Worm (Caenorhabditis elegans): ENCODE data around the gene idpp-4.
A peak's percentile ranks its signal among the peaks of the same experiment; 100 is the strongest.

Gene idpp-4

DNA sequence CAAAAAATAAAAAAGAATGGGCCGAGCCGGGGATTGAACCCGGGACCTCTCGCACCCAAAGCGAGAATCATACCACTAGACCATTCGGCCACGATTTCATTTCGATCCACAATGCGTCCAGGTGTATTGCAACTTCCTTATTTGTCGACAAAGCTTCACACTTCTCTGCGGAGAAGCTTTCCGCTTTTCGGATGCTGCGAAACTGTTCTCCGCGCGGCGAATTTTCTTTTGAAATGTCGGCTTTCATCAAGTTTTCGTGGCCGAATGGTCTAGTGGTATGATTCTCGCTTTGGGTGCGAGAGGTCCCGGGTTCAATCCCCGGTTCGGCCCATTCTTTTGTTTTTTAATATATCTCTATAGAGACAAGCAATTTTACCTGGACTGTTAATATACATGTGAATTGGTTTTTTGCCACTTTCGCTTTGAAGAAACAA lies 19.1 kb upstream of the idpp-4 start:
- 0 out of 2 replicates have a peak, but pooled peaks have one; percentile 37 for TF ChIP-seq tbx-11 (GFP tag; IDR thresholded peaks at IDR 0.05)

DNA sequence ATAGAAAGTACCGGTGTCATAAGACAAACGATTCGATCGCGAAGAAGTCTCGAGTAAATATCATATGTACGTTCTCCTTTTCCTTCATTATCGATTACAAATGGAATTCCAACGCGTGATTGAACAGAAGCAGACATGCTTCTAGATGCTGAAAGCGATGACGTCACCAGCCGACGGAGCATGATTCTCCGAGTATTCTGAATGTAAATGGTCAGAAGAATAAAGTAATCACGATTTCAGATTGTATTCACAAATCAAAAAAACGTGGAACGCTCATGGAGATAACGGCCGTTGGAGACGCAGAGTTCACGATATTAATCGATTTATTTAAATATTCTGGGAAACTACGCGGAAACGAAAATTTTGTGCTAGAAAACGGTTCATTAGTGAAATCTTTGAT lies 18.6 kb upstream of the idpp-4 start, which contains the start of gene clpp-1:
clpp-1 (minus strand) TSS at position 197 of the 400 bp plus-strand sequence.
- no peak for TF ChIP-seq ets-7 (tag; optimal IDR thresholded peaks at IDR 0.05)

DNA sequence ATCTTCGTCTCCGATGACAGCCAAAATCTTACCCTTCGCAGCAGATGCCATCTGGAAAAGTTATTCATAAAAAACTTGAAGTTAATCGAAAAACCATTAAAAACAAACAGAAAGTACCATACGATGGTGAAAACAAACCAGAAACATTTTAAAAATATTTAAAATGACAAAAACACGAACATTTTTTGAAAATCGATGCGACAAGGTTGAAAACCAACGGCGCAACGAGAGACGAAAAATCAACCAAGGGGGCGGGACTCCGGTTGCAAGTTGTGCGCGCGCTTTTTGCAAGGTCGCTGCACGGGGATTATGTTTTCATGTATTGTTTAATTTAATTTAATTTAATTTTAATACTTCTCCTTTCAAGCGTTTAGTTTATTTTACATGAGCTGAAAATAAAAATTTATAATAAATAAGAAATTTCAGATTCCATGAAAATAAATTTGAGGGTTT lies 17.6 kb upstream of the idpp-4 start, which contains the start of gene vha-9:
vha-9 (minus strand) TSS at position 51 of the 453 bp plus-strand sequence.
- TF ChIP-seq ceh-36 (tag; optimal IDR thresholded peaks at IDR 0.05) (peak; percentile 67), ama-1 (optimal IDR thresholded peaks at IDR 0.05) (no peak), hnd-1 (tag; optimal IDR thresholded peaks at IDR 0.05) (no peak), scrt-1 (GFP tag; IDR thresholded peaks at IDR 0.05) (peak; percentile 29; the same call in 1 of the 2 replicates), tra-4 (tag; optimal IDR thresholded peaks at IDR 0.05) (no peak), hmg-4 (GFP tag; optimal IDR thresholded peaks at IDR 0.05) (peak; percentile 43), F13C5.2 (tag; optimal IDR thresholded peaks at IDR 0.05) (peak; percentile 36)

DNA sequence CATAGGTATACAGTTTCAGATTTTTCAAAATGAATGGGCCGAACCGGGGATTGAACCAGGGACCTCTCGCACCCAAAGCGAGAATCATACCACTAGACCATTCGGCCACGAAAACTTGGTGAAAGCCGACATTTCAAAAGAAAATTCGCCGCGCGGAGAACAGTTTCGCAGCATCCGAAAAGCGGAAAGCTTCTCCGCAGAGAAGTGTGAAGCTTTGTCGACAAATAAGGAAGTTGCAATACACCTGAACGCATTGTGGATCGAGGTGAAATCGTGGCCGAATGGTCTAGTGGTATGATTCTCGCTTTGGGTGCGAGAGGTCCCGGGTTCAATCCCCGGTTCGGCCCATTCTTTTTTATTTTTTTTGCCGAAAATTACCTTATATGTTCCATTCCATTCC lies 16.5 kb upstream of the idpp-4 start:
- 0 out of 2 replicates have a peak, but pooled peaks have one; percentile 56 for TF ChIP-seq scrt-1 (GFP tag; IDR thresholded peaks at IDR 0.05)

DNA sequence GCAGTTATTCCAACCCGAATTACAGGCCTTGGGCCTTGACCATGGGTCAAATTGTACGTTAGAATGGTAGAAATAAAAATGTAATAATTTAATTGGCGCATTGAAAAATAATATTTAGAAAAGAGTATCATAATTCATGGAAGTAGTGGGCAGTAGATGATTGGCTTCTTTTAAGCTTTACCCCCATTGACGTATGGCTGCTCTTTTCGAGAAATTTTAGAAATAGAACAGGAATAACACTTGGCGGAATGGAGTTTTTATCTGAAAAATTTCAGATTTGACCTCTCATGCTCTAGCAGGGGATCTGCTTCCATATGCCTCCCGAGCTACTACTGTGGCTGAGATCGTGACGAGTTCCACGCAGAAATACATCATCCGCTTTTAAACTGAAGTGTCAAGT lies 12.5 kb upstream of the idpp-4 start, which contains the start of gene gcy-4:
gcy-4 (minus strand) TSS at position 101 of the 400 bp plus-strand sequence.
- no peak for TF ChIP-seq scrt-1 (GFP tag; IDR thresholded peaks at IDR 0.05)
- no peak for TF ChIP-seq tra-4 (tag; optimal IDR thresholded peaks at IDR 0.05)
- TF ChIP-seq hmg-4 (GFP tag; optimal IDR thresholded peaks at IDR 0.05): no peak
- no peak for TF ChIP-seq tbx-37 (GFP tag; conservative IDR thresholded peaks at IDR 0.05)
- no peak for TF ChIP-seq ets-7 (tag; optimal IDR thresholded peaks at IDR 0.05)
- TF ChIP-seq sea-1 (GFP tag; conservative IDR thresholded peaks at IDR 0.05): no peak
- no peak for TF ChIP-seq hmbx-1 (tag; optimal IDR thresholded peaks at IDR 0.05)
- no peak for TF ChIP-seq B0310.2 (tag; optimal IDR thresholded peaks at IDR 0.05)
- no peak for TF ChIP-seq pes-1 (GFP tag; IDR thresholded peaks at IDR 0.05)
- TF ChIP-seq ceh-13 (GFP tag; optimal IDR thresholded peaks at IDR 0.05): no peak
- TF ChIP-seq tbx-11 (GFP tag; IDR thresholded peaks at IDR 0.05): no peak
- TF ChIP-seq ceh-36 (tag; optimal IDR thresholded peaks at IDR 0.05): no peak
- TF ChIP-seq F13C5.2 (tag; optimal IDR thresholded peaks at IDR 0.05): no peak
- TF ChIP-seq ama-1 (optimal IDR thresholded peaks at IDR 0.05): no peak
- TF ChIP-seq hnd-1 (tag; optimal IDR thresholded peaks at IDR 0.05): no peak
- TF ChIP-seq aly-1 (tag; optimal IDR thresholded peaks at IDR 0.05): no peak

DNA sequence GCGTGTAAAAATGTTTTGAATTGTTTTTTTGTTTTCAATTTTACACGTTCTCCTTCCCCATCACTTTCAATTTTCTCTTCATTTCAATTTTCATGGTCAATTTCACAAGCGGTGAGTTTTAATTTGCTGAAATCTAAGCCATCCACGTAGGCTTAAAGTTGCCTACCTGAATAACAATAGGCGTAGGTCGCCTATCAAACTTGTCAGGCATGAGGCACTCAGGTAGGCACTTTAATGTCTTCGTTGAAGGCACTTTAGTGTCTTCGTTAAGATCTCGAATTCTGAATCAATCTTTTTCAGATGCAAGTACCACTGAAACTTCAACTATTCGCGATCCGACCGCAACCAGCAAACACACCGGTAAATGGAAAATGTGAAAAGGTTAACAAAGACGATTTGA lies 11.9 kb upstream of the idpp-4 start, which contains the start of gene ZK970.8:
ZK970.8 (plus strand) TSS at position 301 of the 400 bp plus-strand sequence.
- no peak for TF ChIP-seq hnd-1 (tag; optimal IDR thresholded peaks at IDR 0.05)
- TF ChIP-seq flt-1 (GFP tag; IDR thresholded peaks at IDR 0.05): no peak
- no peak for TF ChIP-seq hmg-4 (GFP tag; optimal IDR thresholded peaks at IDR 0.05)
- no peak for TF ChIP-seq ceh-13 (GFP tag; optimal IDR thresholded peaks at IDR 0.05)
- no peak for TF ChIP-seq ama-1 (optimal IDR thresholded peaks at IDR 0.05)
- TF ChIP-seq hmbx-1 (tag; optimal IDR thresholded peaks at IDR 0.05): no peak
- no peak for TF ChIP-seq ceh-36 (tag; optimal IDR thresholded peaks at IDR 0.05)
- no peak for TF ChIP-seq tra-4 (tag; optimal IDR thresholded peaks at IDR 0.05)
- no peak for TF ChIP-seq tbx-11 (GFP tag; IDR thresholded peaks at IDR 0.05)
- TF ChIP-seq pes-1 (GFP tag; IDR thresholded peaks at IDR 0.05): no peak
- no peak for TF ChIP-seq ets-7 (tag; optimal IDR thresholded peaks at IDR 0.05)

DNA sequence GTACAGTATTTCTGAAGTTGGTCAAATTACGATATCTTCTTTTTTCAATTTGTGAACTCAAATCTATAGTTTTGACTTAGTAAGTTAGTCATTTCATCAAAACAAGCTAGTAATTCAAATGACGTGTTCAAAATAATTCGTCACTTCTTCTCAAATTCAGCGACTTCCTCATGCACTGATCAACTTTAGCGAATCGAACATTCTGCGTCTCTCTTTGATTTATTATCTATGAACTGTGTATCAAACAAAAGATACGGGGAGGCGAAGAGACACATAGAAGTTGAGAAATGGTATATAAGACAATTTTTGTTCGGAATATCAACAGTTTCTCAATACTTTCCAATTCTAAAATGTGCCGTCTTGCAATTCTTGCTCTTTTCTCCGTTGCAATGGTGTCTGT lies 9.3 kb upstream of the idpp-4 start, which contains the start of gene srlf-34:
srlf-34 (plus strand) TSS at position 321 of the 400 bp plus-strand sequence.
- TF ChIP-seq tbx-11 (GFP tag; IDR thresholded peaks at IDR 0.05) (no peak), ama-1 (optimal IDR thresholded peaks at IDR 0.05) (no peak), scrt-1 (GFP tag; IDR thresholded peaks at IDR 0.05) (no peak), flt-1 (GFP tag; IDR thresholded peaks at IDR 0.05) (no peak), ets-7 (tag; optimal IDR thresholded peaks at IDR 0.05) (no peak), hnd-1 (tag; optimal IDR thresholded peaks at IDR 0.05) (no peak), ceh-13 (GFP tag; optimal IDR thresholded peaks at IDR 0.05) (no peak), tra-4 (tag; optimal IDR thresholded peaks at IDR 0.05) (no peak), hmbx-1 (tag; optimal IDR thresholded peaks at IDR 0.05) (no peak)

DNA sequence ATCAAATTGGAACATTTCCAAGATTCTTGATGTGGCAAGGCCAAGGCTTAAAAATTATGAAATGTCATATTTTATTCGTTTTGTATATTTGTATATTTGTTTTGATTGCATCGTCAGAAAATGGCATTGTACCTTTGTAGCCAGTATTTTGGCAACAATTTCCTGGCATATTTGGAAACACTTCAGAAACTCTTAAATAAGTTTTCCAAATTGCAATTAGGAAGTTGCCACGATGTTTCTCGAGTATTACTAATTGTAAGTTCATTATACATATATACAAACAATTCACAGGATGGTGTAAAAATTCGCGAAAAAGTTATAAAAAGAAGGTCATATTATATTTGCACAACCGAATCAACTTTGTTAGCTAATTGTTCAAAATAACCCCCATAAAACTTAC lies 6.0 kb upstream of the idpp-4 start, which contains the start of gene idpp-8:
idpp-8 (plus strand) TSS at position 301 of the 400 bp plus-strand sequence.
- no peak for TF ChIP-seq scrt-1 (GFP tag; IDR thresholded peaks at IDR 0.05)
- TF ChIP-seq F13C5.2 (tag; optimal IDR thresholded peaks at IDR 0.05): no peak
- TF ChIP-seq ama-1 (optimal IDR thresholded peaks at IDR 0.05): no peak
- TF ChIP-seq tbx-11 (GFP tag; IDR thresholded peaks at IDR 0.05): no peak
- no peak for TF ChIP-seq pes-1 (GFP tag; IDR thresholded peaks at IDR 0.05)
- no peak for TF ChIP-seq hmbx-1 (tag; optimal IDR thresholded peaks at IDR 0.05)
- no peak for TF ChIP-seq ets-7 (tag; optimal IDR thresholded peaks at IDR 0.05)
- no peak for TF ChIP-seq sea-1 (GFP tag; conservative IDR thresholded peaks at IDR 0.05)
- TF ChIP-seq B0310.2 (tag; optimal IDR thresholded peaks at IDR 0.05): no peak
- TF ChIP-seq hnd-1 (tag; optimal IDR thresholded peaks at IDR 0.05): no peak
- no peak for TF ChIP-seq ceh-36 (tag; optimal IDR thresholded peaks at IDR 0.05)
- no peak for TF ChIP-seq tbx-37 (GFP tag; conservative IDR thresholded peaks at IDR 0.05)

DNA sequence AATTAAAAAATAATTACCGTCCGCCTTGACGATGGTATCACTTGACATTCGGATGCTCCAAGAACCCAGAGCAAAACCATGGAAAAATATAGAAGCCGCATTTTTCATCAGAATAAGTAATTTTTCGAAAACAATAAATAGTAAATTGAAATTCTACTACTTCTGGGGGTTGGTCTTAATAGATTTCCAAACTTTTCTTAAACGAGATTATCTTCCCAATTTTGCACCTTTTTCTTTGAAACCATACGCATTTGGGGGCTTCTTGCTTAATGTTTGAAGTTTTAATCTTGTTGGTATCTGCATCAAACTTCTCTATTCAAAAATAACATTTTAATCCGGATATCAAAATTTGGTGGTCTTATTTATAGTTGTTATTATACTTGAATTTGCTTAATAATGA lies 5.1 kb upstream of the idpp-4 start, which contains the start of gene gcy-5:
gcy-5 (minus strand) TSS at position 101 of the 400 bp plus-strand sequence.
- no peak for TF ChIP-seq tbx-11 (GFP tag; IDR thresholded peaks at IDR 0.05)
- TF ChIP-seq B0310.2 (tag; optimal IDR thresholded peaks at IDR 0.05): no peak
- TF ChIP-seq ceh-13 (GFP tag; optimal IDR thresholded peaks at IDR 0.05): no peak
- no peak for TF ChIP-seq tbx-37 (GFP tag; conservative IDR thresholded peaks at IDR 0.05)
- no peak for TF ChIP-seq scrt-1 (GFP tag; IDR thresholded peaks at IDR 0.05)
- TF ChIP-seq hmg-4 (GFP tag; optimal IDR thresholded peaks at IDR 0.05): no peak
- no peak for TF ChIP-seq ceh-36 (tag; optimal IDR thresholded peaks at IDR 0.05)
